Fruit fly (Drosophila melanogaster) whole organism, embryonic: ENCODE measurements around the gene CG6178.

Experiments used
- Abd-B ChIP-seq: fragments of 200-800 bp; sonication (Bioruptor generic); optimal IDR thresholded peaks from 2 replicates; lab custom pipeline; 2018; ENCODE audit warnings: missing biosample characterization, mild to moderate bottlenecking, missing genetic modification characterization, moderate library complexity
- Aef1 ChIP-seq: fragments of 200-800 bp; sonication (Bioruptor generic); IDR thresholded peaks from 3 replicates; pipeline ENCODE4 v1.3.6; 2022; ENCODE audit warnings: missing biosample characterization, missing genetic modification characterization
- B-H2 ChIP-seq: fragments of 200-800 bp; sonication (Bioruptor generic); optimal IDR thresholded peaks from 2 replicates; lab custom pipeline; 2018; ENCODE audit warnings: missing biosample characterization, mild to moderate bottlenecking, missing genetic modification characterization
- CG10959 ChIP-seq: fragments of 200-800 bp; sonication (Bioruptor generic); IDR thresholded peaks from 2 replicates; pipeline ENCODE4 v1.3.6; 2022; ENCODE audit warnings: missing biosample characterization, missing genetic modification characterization
- CG11560 ChIP-seq: fragments of 200-800 bp; sonication (Bioruptor generic); IDR thresholded peaks from 3 replicates; pipeline ENCODE4 v1.3.6; 2022; ENCODE audit warnings: missing biosample characterization, missing genetic modification characterization
- CG12104 ChIP-seq: fragments of 200-800 bp; sonication (Bioruptor generic); optimal IDR thresholded peaks from 3 replicates; lab custom pipeline; 2016; ENCODE audit warnings: missing biosample characterization, missing genetic modification characterization
- CG1529 ChIP-seq: fragments of 200-800 bp; sonication (Bioruptor generic); optimal IDR thresholded peaks from 3 replicates; lab custom pipeline; 2018; ENCODE audit warnings: missing biosample characterization, missing genetic modification characterization
- CG17385 ChIP-seq: fragments of 200-800 bp; sonication (Bioruptor generic); optimal IDR thresholded peaks from 3 replicates; lab custom pipeline; 2018; ENCODE audit warnings: missing biosample characterization, mild to moderate bottlenecking, missing genetic modification characterization
- CG2712 ChIP-seq: fragments of 200-800 bp; optimal IDR thresholded peaks from 3 replicates; lab custom pipeline; 2019; ENCODE audit warnings: missing biosample characterization, mild to moderate bottlenecking, missing genetic modification characterization, moderate library complexity
- CG3726 ChIP-seq: fragments of 200-800 bp; sonication (Bioruptor generic); IDR thresholded peaks from 3 replicates; pipeline ENCODE4, ENCODE4 v1.3.6; 2022; ENCODE audit warnings: missing biosample characterization, missing genetic modification characterization
- CG3838 ChIP-seq: fragments of 200-800 bp; sonication (Bioruptor generic); optimal IDR thresholded peaks from 3 replicates; lab custom pipeline; 2016; ENCODE audit warnings: missing biosample characterization, missing genetic modification characterization
- CG3847 ChIP-seq: fragments of 200-800 bp; sonication (Bioruptor generic); IDR thresholded peaks from 2 replicates; pipeline ENCODE4 v1.3.6; 2022; ENCODE audit warnings: missing biosample characterization, missing genetic modification characterization
- CG43689 ChIP-seq: fragments of 200-800 bp; sonication (Bioruptor generic); IDR thresholded peaks from 2 replicates; pipeline ENCODE4 v1.3.6; 2022; ENCODE audit warnings: missing biosample characterization, missing genetic modification characterization
- CG4707 ChIP-seq: fragments of 200-800 bp; sonication (Bioruptor generic); optimal IDR thresholded peaks from 2 replicates; lab custom pipeline; 2018; ENCODE audit warnings: missing biosample characterization, mild to moderate bottlenecking, missing genetic modification characterization, moderate library complexity
- CG7745 ChIP-seq: fragments of 200-800 bp; sonication (Bioruptor generic); optimal IDR thresholded peaks from 2 replicates; lab custom pipeline; 2018; ENCODE audit warnings: missing biosample characterization, mild to moderate bottlenecking, missing genetic modification characterization, moderate library complexity
- CG7987 ChIP-seq: fragments of 200-800 bp; sonication (Bioruptor generic); optimal IDR thresholded peaks from 2 replicates; lab custom pipeline; 2018; ENCODE audit warnings: missing biosample characterization, mild to moderate bottlenecking, missing genetic modification characterization, moderate library complexity
- CG9609 ChIP-seq: fragments of 200-800 bp; sonication (Bioruptor generic); optimal IDR thresholded peaks from 3 replicates; lab custom pipeline; 2016; ENCODE audit warnings: missing biosample characterization, missing genetic modification characterization
- CG9932 ChIP-seq: fragments of 200-800 bp; sonication (Bioruptor generic); IDR thresholded peaks from 2 replicates; pipeline ENCODE4 v1.3.6; 2022; ENCODE audit warnings: missing biosample characterization, missing genetic modification characterization
- D ChIP-seq, 2 experiments: fragments of 200-800 bp in 1 of 2; fragments of >200 bp in 1 of 2; sonication (Bioruptor generic) in 1 of 2; optimal IDR thresholded peaks; 2 replicates in 1 of 2; 3 replicates in 1 of 2; lab custom pipeline; 2017; ENCODE audit warnings: mild to moderate bottlenecking in 1 of 2, missing biosample characterization in 1 of 2, missing genetic modification characterization in 1 of 2, missing genetic modification reagents in 1 of 2
- Dip2 ChIP-seq: fragments of 200-800 bp; sonication (Bioruptor generic); IDR thresholded peaks from 2 replicates; pipeline ENCODE4 v1.3.6; 2022; ENCODE audit warnings: missing biosample characterization, missing genetic modification characterization
- Dp ChIP-seq: fragments of 200-800 bp; sonication (Bioruptor generic); optimal IDR thresholded peaks from 2 replicates; lab custom pipeline; 2018; ENCODE audit warnings: missing biosample characterization, mild to moderate bottlenecking, missing genetic modification characterization, moderate library complexity
- HLH3B ChIP-seq: fragments of 200-800 bp; sonication (Bioruptor generic); IDR thresholded peaks from 2 replicates; pipeline ENCODE4 v1.3.6; 2022; ENCODE audit warnings: missing biosample characterization, missing genetic modification characterization
- HLH54F ChIP-seq: fragments of 200-800 bp; sonication (Bioruptor generic); optimal IDR thresholded peaks from 3 replicates; lab custom pipeline; 2016; ENCODE audit warnings: missing biosample characterization, missing genetic modification characterization
- MBD-R2 ChIP-seq: fragments of 200-800 bp; sonication (Bioruptor generic); IDR thresholded peaks from 2 replicates; pipeline ENCODE4 v1.3.6; 2022; ENCODE audit warnings: missing biosample characterization, missing genetic modification characterization
- NfI ChIP-seq: fragments of 200-800 bp; sonication (Bioruptor generic); optimal IDR thresholded peaks from 3 replicates; lab custom pipeline; 2018; ENCODE audit warnings: missing biosample characterization, mild to moderate bottlenecking, missing genetic modification characterization, moderate library complexity
- Spps ChIP-seq: fragments of 200-800 bp; sonication (Bioruptor generic); optimal IDR thresholded peaks from 2 replicates; lab custom pipeline; 2018; ENCODE audit warnings: missing biosample characterization, mild to moderate bottlenecking, missing genetic modification characterization
- Sry-β ChIP-seq: fragments of 200-800 bp; sonication (Bioruptor generic); optimal IDR thresholded peaks from 2 replicates; lab custom pipeline; 2018; ENCODE audit warnings: missing biosample characterization, mild to moderate bottlenecking, missing genetic modification characterization, moderate library complexity
- Ssrp ChIP-seq: fragments of 200-800 bp; sonication (Bioruptor generic); optimal IDR thresholded peaks from 2 replicates; lab custom pipeline; 2018; ENCODE audit warnings: missing biosample characterization, mild to moderate bottlenecking, missing genetic modification characterization, moderate library complexity
- Xrp1 ChIP-seq: fragments of 200-800 bp; sonication (Bioruptor generic); IDR thresholded peaks from 2 replicates; pipeline ENCODE4 v1.3.6; 2022; ENCODE audit warnings: missing biosample characterization, missing genetic modification characterization
- bcd ChIP-seq: fragments of 200-800 bp; sonication (Bioruptor generic); optimal IDR thresholded peaks from 2 replicates; lab custom pipeline; 2017; ENCODE audit warnings: missing biosample characterization, mild to moderate bottlenecking, missing genetic modification characterization
- chn ChIP-seq: fragments of 200-800 bp; sonication (Bioruptor generic); optimal IDR thresholded peaks from 2 replicates; lab custom pipeline; 2016; ENCODE audit warnings: missing biosample characterization, missing genetic modification characterization
- dm ChIP-seq: fragments of 200-800 bp; sonication (Bioruptor generic); optimal IDR thresholded peaks from 3 replicates; lab custom pipeline; 2016; ENCODE audit warnings: missing biosample characterization, missing genetic modification characterization
- exex ChIP-seq: fragments of 200-800 bp; sonication (Bioruptor generic); optimal IDR thresholded peaks from 4 replicates; lab custom pipeline; 2018; ENCODE audit warnings: missing biosample characterization, mild to moderate bottlenecking, missing genetic modification characterization, moderate library complexity
- gem ChIP-seq: fragments of 200-800 bp; sonication (Bioruptor generic); optimal IDR thresholded peaks from 2 replicates; lab custom pipeline; 2019; ENCODE audit warnings: missing biosample characterization, mild to moderate bottlenecking, missing genetic modification characterization, moderate library complexity
- gfzf ChIP-seq: fragments of 200-800 bp; sonication (Bioruptor generic); optimal IDR thresholded peaks from 2 replicates; lab custom pipeline; 2016; ENCODE audit warnings: missing biosample characterization, mild to moderate bottlenecking, missing genetic modification characterization, moderate library complexity
- gro ChIP-seq: fragments of 200-800 bp; sonication (Bioruptor generic); optimal IDR thresholded peaks from 2 replicates; lab custom pipeline; 2016; ENCODE audit warnings: missing biosample characterization, missing genetic modification characterization
- mam ChIP-seq: fragments of 200-800 bp; sonication (Bioruptor generic); optimal IDR thresholded peaks from 3 replicates; lab custom pipeline; 2016; ENCODE audit warnings: missing biosample characterization, missing genetic modification characterization
- mirr ChIP-seq: fragments of 200-800 bp; sonication (Bioruptor generic); optimal IDR thresholded peaks from 3 replicates; lab custom pipeline; 2018; ENCODE audit warnings: missing biosample characterization, mild to moderate bottlenecking, missing genetic modification characterization
- oc ChIP-seq: fragments of 200-800 bp; sonication (Bioruptor generic); optimal IDR thresholded peaks from 2 replicates; lab custom pipeline; 2018; ENCODE audit warnings: missing biosample characterization, mild to moderate bottlenecking, missing genetic modification characterization, moderate library complexity
- odd ChIP-seq: fragments of 200-800 bp; sonication (Bioruptor generic); optimal IDR thresholded peaks from 2 replicates; lab custom pipeline; 2017; ENCODE audit warnings: missing biosample characterization, mild to moderate bottlenecking, missing genetic modification characterization
- phol ChIP-seq: fragments of 200-800 bp; sonication (Bioruptor generic); optimal IDR thresholded peaks from 3 replicates; lab custom pipeline; 2018; ENCODE audit warnings: missing biosample characterization, mild to moderate bottlenecking, missing genetic modification characterization, moderate library complexity
- pros ChIP-seq: fragments of 200-800 bp; sonication (Bioruptor generic); optimal IDR thresholded peaks from 3 replicates; lab custom pipeline; 2019; ENCODE audit warnings: missing biosample characterization, mild to moderate bottlenecking, missing genetic modification characterization, moderate library complexity
- scrt ChIP-seq: fragments of 200-800 bp; sonication (Bioruptor generic); optimal IDR thresholded peaks from 2 replicates; lab custom pipeline; 2018; ENCODE audit warnings: missing biosample characterization, mild to moderate bottlenecking, missing genetic modification characterization, moderate library complexity
- sens-2 ChIP-seq: fragments of 200-800 bp; sonication (Bioruptor generic); IDR thresholded peaks from 2 replicates; pipeline ENCODE4 v1.3.6; 2022; ENCODE audit warnings: missing biosample characterization, missing genetic modification characterization
- shn ChIP-seq: fragments of 200-800 bp; sonication (Bioruptor generic); optimal IDR thresholded peaks from 3 replicates; lab custom pipeline; 2016; ENCODE audit warnings: missing biosample characterization, missing genetic modification characterization
- sima ChIP-seq: fragments of 200-800 bp; sonication (Bioruptor generic); optimal IDR thresholded peaks from 2 replicates; lab custom pipeline; 2016; ENCODE audit warnings: missing biosample characterization, missing genetic modification characterization
- ssp ChIP-seq: fragments of 200-800 bp; sonication (Bioruptor generic); IDR thresholded peaks from 2 replicates; pipeline ENCODE4 v1.3.6; 2022; ENCODE audit warnings: missing biosample characterization, missing genetic modification characterization
- tna ChIP-seq: fragments of 200-800 bp; sonication (Bioruptor generic); IDR thresholded peaks from 2 replicates; pipeline ENCODE4 v1.3.6; 2022; ENCODE audit warnings: missing biosample characterization, missing genetic modification characterization; ENCODE audit not compliant: partially characterized antibody
- trem ChIP-seq: fragments of 200-800 bp; optimal IDR thresholded peaks from 3 replicates; lab custom pipeline; 2019; ENCODE audit warnings: missing biosample characterization, mild to moderate bottlenecking, missing genetic modification characterization, moderate library complexity
- tx ChIP-seq: fragments of 200-800 bp; sonication (Bioruptor generic); optimal IDR thresholded peaks from 2 replicates; lab custom pipeline; 2016; ENCODE audit warnings: missing biosample characterization, missing genetic modification characterization
- vfl ChIP-seq: fragments of 200-800 bp; sonication (Bioruptor generic); optimal IDR thresholded peaks from 2 replicates; lab custom pipeline; 2016; ENCODE audit warnings: missing biosample characterization, missing genetic modification characterization
- wdn ChIP-seq: fragments of 200-800 bp; sonication (Bioruptor generic); IDR thresholded peaks from 2 replicates; pipeline ENCODE4 v1.3.6; 2022; ENCODE audit warnings: missing biosample characterization, missing genetic modification characterization

The CG6178 gene

DNA sequence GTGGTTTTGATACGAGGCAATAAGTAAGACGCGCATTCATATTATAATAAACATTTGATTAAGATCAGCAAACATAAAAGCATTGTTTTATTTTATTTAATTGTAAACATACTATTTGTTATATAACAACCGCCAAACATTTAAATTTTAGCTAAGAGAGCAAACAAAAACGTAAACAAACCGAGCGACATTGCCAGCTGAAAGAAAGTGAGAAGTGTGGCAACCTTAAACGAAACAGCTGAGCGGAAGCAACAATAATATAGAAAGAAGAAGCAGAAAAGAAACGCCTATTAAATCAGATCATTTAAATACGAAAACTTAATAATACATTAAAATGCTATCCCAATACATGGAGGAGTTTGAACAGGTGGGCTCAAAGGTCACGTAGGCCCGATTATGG, 17.6 kb upstream of the CG6178 start, which contains the start of gene Sec10 (continued):
- TF ChIP-seq Dp (peak; percentile 85), CG11560 (tag; lab: Robert Waterston, UW) (no peak), Aef1 (GFP tag; lab: Robert Waterston, UW) (no peak), CG3838 (peak; percentile 99), CG43689 (GFP tag; lab: Robert Waterston, UW) (no peak), phol (tag; lab: Kevin White, UChicago) (peak; percentile 7), CG3847 (GFP tag; lab: Robert Waterston, UW) (peak; percentile 46; the same call in 1 of the 2 replicates), Spps (no peak), tx (GFP tag; lab: Kevin White, UChicago) (no peak), tna (GFP tag; lab: Robert Waterston, UW) (no peak), sima (GFP tag; lab: Kevin White, UChicago) (no peak), Xrp1 (no peak), D (optimal IDR thresholded peaks at IDR 0.05; lab: Kevin White, UChicago) (no peak), D (GFP tag; optimal IDR thresholded peaks at IDR 0.05; lab: Kevin White, UChicago) (no peak), chn (no peak), mirr (GFP tag; lab: Kevin White, UChicago) (no peak), wdn (no peak), gro (GFP tag; lab: Kevin White, UChicago) (no peak), bcd (GFP tag; lab: Kevin White, UChicago) (no peak), scrt (GFP tag; lab: Kevin White, UChicago) (peak; percentile 85), CG9609 (GFP tag; lab: Kevin White, UChicago) (no peak), ssp (GFP tag; lab: Robert Waterston, UW) (no peak), gem (tag; lab: Kevin White, UChicago) (no peak), trem (tag; lab: Kevin White, UChicago) (peak; percentile 81), B-H2 (GFP tag; lab: Kevin White, UChicago) (no peak), CG7745 (tag; lab: Kevin White, UChicago) (no peak), Sry-β (no peak), Ssrp (tag; lab: Kevin White, UChicago) (no peak), CG7987 (peak; percentile 3), sens-2 (GFP tag; lab: Robert Waterston, UW) (no peak), HLH54F (GFP tag; lab: Kevin White, UChicago) (no peak), HLH3B (no peak), shn (GFP tag; lab: Kevin White, UChicago) (no peak), odd (GFP tag; lab: Kevin White, UChicago) (no peak), Dip2 (GFP tag; lab: Robert Waterston, UW) (no peak), vfl (GFP tag; lab: Kevin White, UChicago) (no peak), CG10959 (no peak), oc (tag; lab: Kevin White, UChicago) (no peak), CG12104 (no peak), dm (no peak), mam (no peak), CG3726 (GFP tag; lab: Robert Waterston, UW) (no peak), CG2712 (tag; lab: Kevin White, UChicago) (no peak), exex (tag; lab: Kevin White, UChicago) (no peak), pros (GFP tag; lab: Kevin White, UChicago) (no peak), CG4707 (peak; percentile 12), Abd-B (GFP tag; lab: Kevin White, UChicago) (no peak), gfzf (GFP tag; lab: Kevin White, UChicago) (peak; percentile 9), MBD-R2 (peak; percentile 96), NfI (GFP tag; lab: Kevin White, UChicago) (no peak), CG17385 (GFP tag; lab: Kevin White, UChicago) (peak; percentile 97), CG9932 (GFP tag; lab: Robert Waterston, UW) (no peak), CG1529 (GFP tag; lab: Kevin White, UChicago) (no peak)
